Worm (Caenorhabditis elegans) whole organism, young adult: ENCODE results near the gene sax-2.
"Not testable (repeated sequence)": the region's sequence is repeated elsewhere in the genome, so short reads cannot be mapped to it uniquely, and the experiment has no call there.

Experiments
- B0035.1 ChIP-seq: sonication (generic microtip); optimal IDR thresholded peaks from 2 replicates; lab custom pipeline; 2016; ENCODE audit warnings: missing genetic modification characterization, mild to moderate bottlenecking, missing compliant biosample characterization, missing genotype, missing genetic modification reagents
- F23B12.7 ChIP-seq: sonication (generic microtip); optimal IDR thresholded peaks from 2 replicates; lab custom pipeline; 2017; ENCODE audit warnings: missing genetic modification characterization, mild to moderate bottlenecking, missing compliant biosample characterization, antibody characterized with exemption, moderate library complexity; ENCODE audit not compliant: insufficient read depth
- F33H1.4 ChIP-seq: fragments of 200-800 bp; sonication (Bioruptor generic); IDR thresholded peaks from 2 replicates; pipeline ENCODE4 v1.3.6; 2022; ENCODE audit warnings: missing genetic modification reagents, missing genetic modification characterization, missing compliant biosample characterization
- Y67H2A.10 ChIP-seq: fragments of 200-800 bp; sonication (Bioruptor generic); conservative IDR thresholded peaks from 2 replicates; pipeline ENCODE4 v1.3.6; 2022; ENCODE audit warnings: missing genetic modification reagents, missing genetic modification characterization, missing compliant biosample characterization
- Y95B8A.8 ChIP-seq: fragments of 200-800 bp; sonication (Bioruptor generic); IDR thresholded peaks from 2 replicates; pipeline ENCODE4 v1.3.6; 2022; ENCODE audit warnings: missing genetic modification reagents, missing genetic modification characterization, missing compliant biosample characterization
- ZK185.1 ChIP-seq: sonication (generic microtip); optimal IDR thresholded peaks from 2 replicates; lab custom pipeline; 2016; ENCODE audit warnings: mild to moderate bottlenecking, missing genetic modification characterization, missing compliant biosample characterization; ENCODE audit not compliant: poor library complexity, severe bottlenecking
- ama-1 ChIP-seq, 3 experiments: fragments of 150-350 bp in 1 of 3; sonication (generic microtip) in 2 of 3; optimal IDR thresholded peaks; 2 replicates each; lab custom pipeline; 2014 to 2018; ENCODE audit warnings: missing biosample characterization in 2 of 3, missing genetic modification characterization in 2 of 3, missing genetic modification reagents in 2 of 3
- atf-7 ChIP-seq: sonication (generic microtip); optimal IDR thresholded peaks from 2 replicates; lab custom pipeline; 2017; ENCODE audit warnings: mild to moderate bottlenecking, missing genetic modification characterization, missing compliant biosample characterization
- athp-1 ChIP-seq: sonication (generic microtip); optimal IDR thresholded peaks from 2 replicates; lab custom pipeline; 2017; ENCODE audit warnings: mild to moderate bottlenecking, missing genetic modification characterization, missing compliant biosample characterization
- attf-3 ChIP-seq: fragments of 200-800 bp; sonication (Bioruptor generic); conservative IDR thresholded peaks from 2 replicates; pipeline ENCODE4 v1.3.6; 2022; ENCODE audit warnings: missing genetic modification reagents, missing genetic modification characterization, missing compliant biosample characterization
- attf-5 ChIP-seq: fragments of 200-800 bp; sonication (Bioruptor generic); optimal IDR thresholded peaks from 2 replicates; lab custom pipeline; 2018; ENCODE audit warnings: mild to moderate bottlenecking, missing genetic modification characterization, missing compliant biosample characterization
- ceh-27 ChIP-seq: fragments of 200-800 bp; sonication (Bioruptor generic); optimal IDR thresholded peaks from 2 replicates; lab custom pipeline; 2018; ENCODE audit warnings: mild to moderate bottlenecking, missing genetic modification characterization, moderate library complexity, missing compliant biosample characterization
- ceh-58 ChIP-seq: fragments of 200-800 bp; sonication (Bioruptor generic); IDR thresholded peaks from 2 replicates; pipeline ENCODE4 v1.3.6; 2022; ENCODE audit warnings: missing genetic modification characterization, missing compliant biosample characterization
- chd-7 ChIP-seq: sonication (generic microtip); optimal IDR thresholded peaks from 2 replicates; lab custom pipeline; 2016; ENCODE audit warnings: mild to moderate bottlenecking, missing genetic modification characterization, moderate library complexity, missing compliant biosample characterization
- die-1 ChIP-seq: sonication (generic microtip); optimal IDR thresholded peaks from 2 replicates; lab custom pipeline; 2016; ENCODE audit warnings: missing genotype, mild to moderate bottlenecking, missing genetic modification characterization, missing compliant biosample characterization
- dpl-1 ChIP-seq: fragments of 150-350 bp; optimal IDR thresholded peaks from 2 replicates; lab custom pipeline; 2014; ENCODE audit warnings: missing biosample characterization, missing genetic modification reagents, missing genetic modification characterization
- egrh-3 ChIP-seq: fragments of 200-800 bp; sonication (Bioruptor generic); IDR thresholded peaks from 2 replicates; pipeline ENCODE4 v1.3.6; 2022; ENCODE audit warnings: missing genetic modification reagents, missing genetic modification characterization, missing compliant biosample characterization
- ekl-4 ChIP-seq: fragments of 200-800 bp; sonication (Bioruptor generic); IDR thresholded peaks from 2 replicates; pipeline ENCODE4 v1.3.6; 2022; ENCODE audit warnings: missing genetic modification reagents, missing genetic modification characterization, missing compliant biosample characterization
- gei-17 ChIP-seq: fragments of 200-800 bp; sonication (Bioruptor generic); optimal IDR thresholded peaks from 2 replicates; lab custom pipeline; 2018; ENCODE audit warnings: mild to moderate bottlenecking, missing genetic modification characterization, missing compliant biosample characterization
- him-1 ChIP-seq: sonication (generic microtip); optimal IDR thresholded peaks from 2 replicates; lab custom pipeline; 2016; ENCODE audit warnings: missing genotype, missing genetic modification reagents, missing genetic modification characterization, missing compliant biosample characterization
- lag-1 ChIP-seq: fragments of 200-800 bp; sonication (Bioruptor generic); IDR thresholded peaks from 2 replicates; pipeline ENCODE4 v1.3.6; 2022; ENCODE audit warnings: missing genetic modification reagents, missing genetic modification characterization, missing compliant biosample characterization
- lin-35 ChIP-seq, 3 experiments: fragments of 150-350 bp in 2 of 3; sonication (generic microtip) in 1 of 3; optimal IDR thresholded peaks; 2 replicates each; lab custom pipeline; 2014 to 2018; ENCODE audit warnings: missing biosample characterization in 3 of 3, missing genetic modification characterization in 3 of 3, missing genetic modification reagents in 3 of 3
- lin-54 ChIP-seq: fragments of 200-800 bp; sonication (Bioruptor generic); optimal IDR thresholded peaks from 2 replicates; lab custom pipeline; 2018; ENCODE audit warnings: mild to moderate bottlenecking, missing genetic modification characterization, missing compliant biosample characterization
- lsy-27 ChIP-seq: sonication (generic microtip); optimal IDR thresholded peaks from 2 replicates; lab custom pipeline; 2017; ENCODE audit warnings: missing genetic modification characterization, mild to moderate bottlenecking, missing compliant biosample characterization, antibody characterized with exemption, missing genotype, borderline replicate concordance; ENCODE audit not compliant: insufficient read depth
- madf-6 ChIP-seq: fragments of 200-800 bp; sonication (Bioruptor generic); IDR thresholded peaks from 2 replicates; pipeline ENCODE4 v1.3.6; 2022; ENCODE audit warnings: missing genetic modification reagents, missing genetic modification characterization, missing compliant biosample characterization
- madf-8 ChIP-seq: fragments of 200-800 bp; sonication (Bioruptor generic); conservative IDR thresholded peaks from 2 replicates; pipeline ENCODE4 v1.3.6; 2022; ENCODE audit warnings: missing genetic modification reagents, missing genetic modification characterization, missing compliant biosample characterization
- nfya-2 ChIP-seq: fragments of 200-800 bp; sonication (Bioruptor generic); IDR thresholded peaks from 2 replicates; pipeline ENCODE4 v1.3.6; 2022; ENCODE audit warnings: missing genetic modification reagents, missing genetic modification characterization, missing compliant biosample characterization
- nhr-120 ChIP-seq: fragments of 200-800 bp; sonication (Bioruptor generic); IDR thresholded peaks from 2 replicates; pipeline ENCODE4 v1.3.6; 2022; ENCODE audit warnings: missing genetic modification characterization, missing compliant biosample characterization
- nhr-27 ChIP-seq: fragments of 200-800 bp; sonication (Bioruptor generic); optimal IDR thresholded peaks from 2 replicates; lab custom pipeline; 2018; ENCODE audit warnings: mild to moderate bottlenecking, missing genetic modification characterization, moderate library complexity, missing compliant biosample characterization
- nhr-90 ChIP-seq: sonication (generic microtip); optimal IDR thresholded peaks from 2 replicates; lab custom pipeline; 2016; ENCODE audit warnings: missing genotype, mild to moderate bottlenecking, missing genetic modification characterization, missing compliant biosample characterization
- pbrm-1 ChIP-seq: fragments of 200-800 bp; sonication (Bioruptor generic); IDR thresholded peaks from 2 replicates; pipeline ENCODE4 v1.3.6; 2022; ENCODE audit warnings: missing genetic modification reagents, missing genetic modification characterization, missing compliant biosample characterization
- rcor-1 ChIP-seq: fragments of 200-800 bp; sonication (Bioruptor generic); IDR thresholded peaks from 2 replicates; pipeline ENCODE4 v1.3.6; 2022; ENCODE audit warnings: missing genetic modification reagents, missing genetic modification characterization, missing compliant biosample characterization
- rec-8 ChIP-seq, 2 experiments: sonication (generic microtip); optimal IDR thresholded peaks; 2 replicates each; lab custom pipeline; 2016; ENCODE audit warnings: mild to moderate bottlenecking in 2 of 2, missing genetic modification characterization in 2 of 2, missing genetic modification reagents in 2 of 2, missing genotype in 2 of 2, missing biosample characterization in 1 of 2, missing compliant biosample characterization in 1 of 2, moderate library complexity in 1 of 2
- repo-1 ChIP-seq: sonication (generic microtip); optimal IDR thresholded peaks from 2 replicates; lab custom pipeline; 2017; ENCODE audit warnings: mild to moderate bottlenecking, missing genetic modification characterization, missing compliant biosample characterization
- snpc-4 ChIP-seq, 5 experiments: fragments of 150-350 bp in 1 of 5; sonication (generic microtip) in 4 of 5; optimal IDR thresholded peaks; 2 replicates each; lab custom pipeline; 2014 to 2018; ENCODE audit warnings: missing genetic modification characterization in 5 of 5, missing biosample characterization in 3 of 5, antibody characterized with exemption in 2 of 5, mild to moderate bottlenecking in 2 of 5, missing compliant biosample characterization in 2 of 5, missing genotype in 2 of 5, moderate library complexity in 2 of 5, missing genetic modification reagents in 1 of 5
- tbp1 ChIP-seq: fragments of 200-800 bp; sonication (Bioruptor generic); optimal IDR thresholded peaks from 2 replicates; lab custom pipeline; 2018; ENCODE audit warnings: mild to moderate bottlenecking, missing genetic modification characterization, missing compliant biosample characterization
- tlf-1 ChIP-seq: fragments of 200-800 bp; sonication (Bioruptor generic); optimal IDR thresholded peaks from 2 replicates; lab custom pipeline; 2018; ENCODE audit warnings: mild to moderate bottlenecking, missing genetic modification characterization, missing compliant biosample characterization
- unc-130 ChIP-seq: sonication (generic microtip); optimal IDR thresholded peaks from 2 replicates; lab custom pipeline; 2016; ENCODE audit warnings: missing genetic modification reagents, missing genetic modification characterization, missing compliant biosample characterization
- xnd-1 ChIP-seq: sonication (generic microtip); optimal IDR thresholded peaks from 2 replicates; lab custom pipeline; 2016; ENCODE audit warnings: missing genotype, missing genetic modification reagents, missing genetic modification characterization, missing compliant biosample characterization
- ztf-22 ChIP-seq: fragments of 200-800 bp; sonication (Bioruptor generic); optimal IDR thresholded peaks from 2 replicates; lab custom pipeline; 2018; ENCODE audit warnings: mild to moderate bottlenecking, missing genetic modification characterization, moderate library complexity, missing compliant biosample characterization

sax-2 gene

DNA sequence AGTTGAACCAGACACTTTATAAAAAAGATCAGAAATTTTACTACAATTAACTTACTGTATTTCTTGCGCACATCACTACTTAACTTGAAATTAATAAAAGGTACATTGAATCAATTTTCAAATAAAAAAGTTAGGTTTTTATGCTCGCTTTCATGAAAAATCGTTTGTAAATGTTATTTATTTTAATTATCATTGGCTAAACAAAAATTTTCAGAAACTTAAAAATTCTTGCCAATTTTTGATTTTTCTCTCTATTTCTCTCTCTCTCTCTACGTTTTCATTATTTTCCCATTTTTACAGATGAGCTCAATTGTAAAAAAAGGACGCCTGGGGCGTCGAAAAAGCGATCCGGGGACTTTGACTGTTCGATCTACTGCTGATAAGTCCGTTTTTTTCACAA is at the start of gene sax-2:
Gene sax-2 (plus strand): TSS at position 301 of the 400 bp plus-strand sequence.
- TF ChIP-seq gei-17 (GFP tag; lab: Kevin White, UChicago) (no peak), unc-130 (GFP tag; lab: Kevin White, UChicago) (no peak), atf-7 (tag; lab: Kevin White, UChicago) (no peak), F23B12.7 (tag; lab: Kevin White, UChicago) (no peak), ztf-22 (GFP tag; lab: Kevin White, UChicago) (no peak), repo-1 (tag; lab: Kevin White, UChicago) (no peak), Y95B8A.8 (GFP tag; lab: Robert Waterston, UW) (no peak), nhr-27 (tag; lab: Kevin White, UChicago) (no peak), lag-1 (GFP tag; lab: Robert Waterston, UW) (no peak), ama-1 (optimal IDR thresholded peaks at IDR 0.05; lab: Kevin White, UChicago) (no peak), ama-1 (GFP tag; optimal IDR thresholded peaks at IDR 0.05; lab: Kevin White, UChicago) (no peak)

DNA sequence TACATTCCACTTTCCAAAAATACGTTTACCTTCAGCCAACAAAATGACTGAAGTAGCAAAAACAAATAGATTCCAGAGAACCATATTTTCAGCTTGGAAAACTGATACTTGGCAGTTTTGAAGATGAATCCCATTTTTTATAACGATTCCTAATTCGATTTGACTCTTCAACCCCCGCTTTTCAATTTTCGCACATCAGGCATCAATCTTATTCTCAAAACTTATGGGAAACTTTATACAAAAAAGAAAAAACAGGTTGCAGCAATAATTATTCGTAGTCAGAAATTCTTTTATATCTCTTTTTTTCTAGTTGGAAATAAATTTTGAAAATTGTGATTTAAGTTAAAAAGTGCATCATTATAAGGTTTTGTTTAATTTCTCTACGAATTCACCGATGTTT is 47.7 kb upstream of the sax-2 start, which contains the start of gene C45G9.10:
Gene C45G9.10 (minus strand): TSS at position 101 of the 400 bp plus-strand sequence.
- no peak for TF ChIP-seq attf-5
- TF ChIP-seq tbp1: no peak
- no peak for TF ChIP-seq xnd-1
- TF ChIP-seq attf-3 (GFP tag; lab: Robert Waterston, UW): no peak
- TF ChIP-seq nhr-90 (tag; lab: Kevin White, UChicago): no peak

ce11 chrIII:5062406-5062805 is 47.1 kb upstream of the sax-2 start, which contains the start of gene C45G9.4:
Gene C45G9.4, plus strand, starts transcription at chrIII:5062706.
- TF ChIP-seq nfya-2 (GFP tag; lab: Robert Waterston, UW); ceh-58 (GFP tag; lab: Robert Waterston, UW); athp-1 (tag; lab: Kevin White, UChicago): not testable (repeated sequence)
- TF ChIP-seq, all 124 proteins: peak for 0; not testable (repeated sequence) for 124

- peak in 1 of 3 experiments; percentile 74 for TF ChIP-seq lin-35 (GFP tag; optimal IDR thresholded peaks at IDR 0.05; lab: Kevin White, UChicago)
- TF ChIP-seq madf-8 (GFP tag; lab: Robert Waterston, UW): peak; percentile 36
- peak; percentile 73 for TF ChIP-seq unc-130 (GFP tag; lab: Kevin White, UChicago)
- 0 out of 2 replicates have a peak, but pooled peaks have one; percentile 37 for TF ChIP-seq ekl-4 (GFP tag; lab: Robert Waterston, UW)
- TF ChIP-seq lin-54 (GFP tag; lab: Kevin White, UChicago): peak; percentile 83
- TF ChIP-seq B0035.1 (tag; lab: Kevin White, UChicago): no peak
- TF ChIP-seq snpc-4 (GFP tag; optimal IDR thresholded peaks at IDR 0.05; lab: Kevin White, UChicago): no peak
- TF ChIP-seq snpc-4 (tag; optimal IDR thresholded peaks at IDR 0.05; lab: Kevin White, UChicago): peak in 1 of 4 experiments; percentile 45
- TF ChIP-seq nhr-120 (GFP tag; lab: Robert Waterston, UW): no peak
- no peak; the same call in 1 of the 2 replicates for TF ChIP-seq pbrm-1 (GFP tag; lab: Robert Waterston, UW)
- peak; percentile 37; the same call in 1 of the 2 replicates for TF ChIP-seq rcor-1 (GFP tag; lab: Robert Waterston, UW)
- TF ChIP-seq rec-8 (tag; optimal IDR thresholded peaks at IDR 0.05; lab: Kevin White, UChicago): peak in 1 of 2 experiments; percentile 39
- TF ChIP-seq xnd-1: peak; percentile 50
- TF ChIP-seq egrh-3: no peak
- TF ChIP-seq chd-7 (tag; lab: Kevin White, UChicago): no peak
- TF ChIP-seq Y67H2A.10 (GFP tag; lab: Robert Waterston, UW): peak; percentile 57; the same call in 1 of the 2 replicates
- TF ChIP-seq F33H1.4: peak; percentile 65
- TF ChIP-seq lsy-27: no peak
- TF ChIP-seq die-1 (tag; lab: Kevin White, UChicago): no peak
- TF ChIP-seq him-1 (tag; lab: Kevin White, UChicago): peak; percentile 61
- TF ChIP-seq madf-6 (GFP tag; lab: Robert Waterston, UW): peak; percentile 73; the same call in 1 of the 2 replicates
- TF ChIP-seq tlf-1 (GFP tag; lab: Kevin White, UChicago): peak; percentile 13
- no peak for TF ChIP-seq attf-3 (GFP tag; lab: Robert Waterston, UW)
- TF ChIP-seq ceh-27 (GFP tag; lab: Kevin White, UChicago): peak; percentile 88
- TF ChIP-seq ZK185.1 (tag; lab: Kevin White, UChicago): peak; percentile 85
- peak; percentile 58 for TF ChIP-seq dpl-1 (GFP tag; lab: Kevin White, UChicago)
Observed at ce11 chrIII:5068675-5069233, 40.7 kb upstream of the sax-2 start, which contains the start of the genes C45G9.11 and C45G9.2. Gene C45G9.11, minus strand, starts transcription at chrIII:5068725. Gene C45G9.2, plus strand, starts transcription at chrIII:5069066.
